Worm (Caenorhabditis elegans) whole organism, L4 larva: ENCODE measurements around the gene Y58A7A.3.

Source experiments
- aly-2 ChIP-seq: sonication (generic microtip); optimal IDR thresholded peaks from 2 replicates; lab custom pipeline; 2018; ENCODE audit warnings: missing biosample characterization, missing genetic modification characterization
- attf-4 ChIP-seq: sonication (generic microtip); optimal IDR thresholded peaks from 3 replicates; lab custom pipeline; 2017; ENCODE audit warnings: missing biosample characterization, missing genetic modification characterization
- ceh-20 ChIP-seq: fragments of 200-800 bp; sonication (Bioruptor generic); IDR thresholded peaks from 2 replicates; pipeline ENCODE4 v1.3.6; 2022; ENCODE audit warnings: missing genetic modification reagents, missing genetic modification characterization, missing compliant biosample characterization
- lin-13 ChIP-seq: fragments of 150-350 bp; optimal IDR thresholded peaks from 2 replicates; lab custom pipeline; 2014; ENCODE audit warnings: missing biosample characterization, missing genetic modification reagents, missing genetic modification characterization
- pqm-1 ChIP-seq: sonication (generic microtip); optimal IDR thresholded peaks from 2 replicates; lab custom pipeline; 2017; ENCODE audit warnings: missing biosample characterization, missing genetic modification characterization
- snpc-4 ChIP-seq: fragments of 150-350 bp; optimal IDR thresholded peaks from 2 replicates; lab custom pipeline; 2014; ENCODE audit warnings: missing biosample characterization, missing genetic modification characterization
- unc-39 ChIP-seq: sonication (generic microtip); optimal IDR thresholded peaks from 2 replicates; lab custom pipeline; 2017; ENCODE audit warnings: missing biosample characterization, missing genetic modification characterization

DNA sequence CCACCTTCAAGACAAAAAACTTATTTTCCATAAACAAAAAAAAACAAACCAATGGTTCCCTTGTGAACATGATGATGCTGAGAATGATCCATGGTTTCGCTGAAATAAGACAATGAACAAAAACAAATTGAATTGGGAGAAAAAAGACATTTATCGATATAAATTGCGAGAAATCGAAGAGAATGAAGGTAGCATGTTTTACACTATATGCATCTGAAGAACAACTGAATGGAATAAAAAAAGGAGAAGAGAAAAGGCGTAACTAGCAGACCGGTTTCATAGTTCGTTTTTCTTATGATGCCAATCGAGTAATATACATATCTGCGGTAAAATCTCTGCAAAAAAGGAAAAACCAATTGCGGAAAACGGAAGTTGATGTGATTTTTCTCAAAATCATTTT lies 11.3 kb downstream of the Y58A7A.3 start, which contains the start of gene Y58A7A.1:
- TF ChIP-seq aly-2 (tag; lab: Kevin White, UChicago) (no peak), attf-4 (no peak), ceh-20 (no peak), unc-39 (tag; lab: Kevin White, UChicago) (no peak), lin-13 (GFP tag; lab: Kevin White, UChicago) (no peak), pqm-1 (tag; lab: Kevin White, UChicago) (no peak), snpc-4 (tag; lab: Kevin White, UChicago) (no peak)
